Worm (Caenorhabditis elegans): ENCODE data around the gene grsp-1.

grsp-1 gene

ce11 chrV:19609194-19609593 is at the start of gene grsp-1:
Gene grsp-1, plus strand, starts transcription at chrV:19609494.
- TF ChIP-seq nhr-25 (tag; optimal IDR thresholded peaks at IDR 0.05) (no peak), nhr-77 (tag; optimal IDR thresholded peaks at IDR 0.05) (no peak), lin-11 (tag; optimal IDR thresholded peaks at IDR 0.05) (no peak), unc-62 (GFP tag; optimal IDR thresholded peaks at IDR 0.05) (no peak), sem-4 (tag; optimal IDR thresholded peaks at IDR 0.05) (no peak)

DNA sequence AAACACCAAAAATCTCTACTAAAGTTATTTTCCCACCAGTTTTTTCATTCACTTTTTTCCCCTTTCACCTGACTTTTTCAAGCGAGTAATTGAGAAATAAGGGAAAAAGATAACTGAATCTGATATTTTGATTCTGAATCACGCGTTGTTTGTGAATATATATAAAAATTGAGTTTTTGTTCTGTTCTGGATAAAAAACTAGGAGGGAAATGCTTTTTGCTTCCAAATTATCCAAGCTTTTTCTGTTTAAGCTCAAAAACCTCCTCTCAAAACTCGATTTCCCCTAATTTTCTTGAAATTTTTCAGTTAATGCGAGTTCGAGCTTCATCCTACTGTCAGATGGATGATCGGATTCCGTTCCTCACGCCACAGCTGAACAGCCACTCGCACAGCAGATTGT is 44.2 kb upstream of the grsp-1 start, which contains the start of gene kcnl-1:
Gene kcnl-1, plus strand, starts transcription at position 301 of the 400 bp plus-strand sequence.
- TF ChIP-seq ztf-11 (tag; optimal IDR thresholded peaks at IDR 0.05) (no peak), nhr-25 (tag; optimal IDR thresholded peaks at IDR 0.05) (no peak), dmd-4 (tag; optimal IDR thresholded peaks at IDR 0.05) (no peak), elt-3 (tag; optimal IDR thresholded peaks at IDR 0.05) (no peak), unc-62 (GFP tag; optimal IDR thresholded peaks at IDR 0.05) (no peak), nhr-6 (tag; optimal IDR thresholded peaks at IDR 0.05) (no peak), lsy-2 (tag; optimal IDR thresholded peaks at IDR 0.05) (no peak), mab-5 (tag; optimal IDR thresholded peaks at IDR 0.05) (no peak), aly-2 (tag; optimal IDR thresholded peaks at IDR 0.05) (no peak), nhr-129 (tag; optimal IDR thresholded peaks at IDR 0.05) (no peak), sem-4 (tag; optimal IDR thresholded peaks at IDR 0.05) (no peak), ama-1 (optimal IDR thresholded peaks at IDR 0.05) (no peak), snpc-4 (tag; optimal IDR thresholded peaks at IDR 0.05) (no peak), nhr-21 (tag; optimal IDR thresholded peaks at IDR 0.05) (no peak), lin-11 (tag; optimal IDR thresholded peaks at IDR 0.05) (no peak), skn-1 (tag; optimal IDR thresholded peaks at IDR 0.05) (no peak)

ce11 chrV:19570102-19570501 is 39.2 kb upstream of the grsp-1 start:
- TF ChIP-seq zag-1 (tag; optimal IDR thresholded peaks at IDR 0.05) = no peak

- TF ChIP-seq F13H6.1 (tag; optimal IDR thresholded peaks at IDR 0.05) (no peak), nhr-25 (tag; optimal IDR thresholded peaks at IDR 0.05) (no peak), sma-9 (GFP tag; optimal IDR thresholded peaks at IDR 0.05) (no peak), sma-9 (tag; optimal IDR thresholded peaks at IDR 0.05) (no peak), peb-1 (tag; optimal IDR thresholded peaks at IDR 0.05) (no peak), ceh-16 (tag; optimal IDR thresholded peaks at IDR 0.05) (no peak), fos-1 (tag; optimal IDR thresholded peaks at IDR 0.05) (no peak), ztf-1 (GFP tag; conservative IDR thresholded peaks at IDR 0.05) (no peak), ztf-4 (tag; optimal IDR thresholded peaks at IDR 0.05) (no peak), nhr-11 (tag; optimal IDR thresholded peaks at IDR 0.05) (no peak), crh-2 (tag; optimal IDR thresholded peaks at IDR 0.05) (no peak), nhr-12 (tag; optimal IDR thresholded peaks at IDR 0.05) (no peak)
Observed at ce11 chrV:19579509-19579908, 29.8 kb upstream of the grsp-1 start.

ce11 chrV:19582256-19582655 is 27.0 kb upstream of the grsp-1 start:
- TF ChIP-seq peb-1 (tag; optimal IDR thresholded peaks at IDR 0.05) (no peak), nhr-23 (tag; optimal IDR thresholded peaks at IDR 0.05) (no peak), dmd-4 (tag; optimal IDR thresholded peaks at IDR 0.05) (no peak)

DNA sequence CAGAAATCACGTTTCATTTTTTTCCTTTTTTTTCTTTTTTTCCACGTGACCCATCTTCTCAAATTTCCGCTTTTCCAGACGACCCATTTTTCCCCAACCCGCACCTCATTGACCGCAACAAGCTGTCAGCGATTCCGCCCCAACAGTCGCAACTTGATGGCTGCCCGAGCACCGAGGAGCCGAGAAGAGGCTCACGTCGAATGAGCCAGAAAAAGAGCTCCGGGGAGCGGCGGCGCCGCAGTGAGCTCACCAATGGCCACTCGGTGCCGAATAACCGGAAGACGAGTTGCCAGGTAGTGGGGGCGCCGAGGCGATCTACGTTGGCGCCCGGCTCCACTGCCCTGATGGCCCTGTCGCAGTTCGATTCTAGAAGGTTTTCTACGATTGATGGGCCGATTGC is 18.5 kb upstream of the grsp-1 start:
- TF ChIP-seq R02D3.7 (tag; optimal IDR thresholded peaks at IDR 0.05) (no peak), ztf-1 (GFP tag; conservative IDR thresholded peaks at IDR 0.05) (no peak), nhr-237 (tag; optimal IDR thresholded peaks at IDR 0.05) (no peak), nhr-10 (tag; optimal IDR thresholded peaks at IDR 0.05) (no peak), F13H6.1 (tag; optimal IDR thresholded peaks at IDR 0.05) (no peak), blmp-1 (tag; optimal IDR thresholded peaks at IDR 0.05; ENCODE audit: insufficient read depth) (no peak), mdl-1 (tag; optimal IDR thresholded peaks at IDR 0.05) (no peak), nhr-12 (tag; optimal IDR thresholded peaks at IDR 0.05) (no peak), lin-13 (GFP tag; optimal IDR thresholded peaks at IDR 0.05) (no peak), dmd-4 (tag; optimal IDR thresholded peaks at IDR 0.05) (no peak), mab-5 (tag; optimal IDR thresholded peaks at IDR 0.05) (no peak), nhr-6 (tag; optimal IDR thresholded peaks at IDR 0.05) (no peak), sem-4 (tag; optimal IDR thresholded peaks at IDR 0.05) (no peak), elt-3 (tag; optimal IDR thresholded peaks at IDR 0.05) (no peak), ama-1 (optimal IDR thresholded peaks at IDR 0.05) (no peak)

Measured in whole organism, L2 larva.